Fruit fly (Drosophila melanogaster) whole organism, pupa: ENCODE results near the gene CG14115.

ENCODE experiments used
- CG10348 ChIP-seq: fragments of 200-800 bp; sonication (Bioruptor generic); IDR thresholded peaks from 2 replicates; pipeline ENCODE4 v1.3.6; 2022; ENCODE audit warnings: missing biosample characterization, missing genetic modification characterization
- CG15710 ChIP-seq: fragments of 200-800 bp; sonication (Bioruptor generic); optimal IDR thresholded peaks from 2 replicates; lab custom pipeline; 2018; ENCODE audit warnings: missing biosample characterization, mild to moderate bottlenecking, missing genetic modification characterization, moderate library complexity
- CG17806 ChIP-seq: fragments of 200-800 bp; sonication (Bioruptor generic); optimal IDR thresholded peaks from 2 replicates; lab custom pipeline; 2018; ENCODE audit warnings: missing biosample characterization, mild to moderate bottlenecking, missing genetic modification characterization, moderate library complexity
- CG4496 ChIP-seq: fragments of 200-800 bp; sonication (Bioruptor generic); IDR thresholded peaks from 3 replicates; pipeline ENCODE4 v1.3.6; 2022; ENCODE audit warnings: missing biosample characterization, missing genetic modification characterization
- CG8159 ChIP-seq: fragments of 200-800 bp; sonication (Bioruptor generic); optimal IDR thresholded peaks from 3 replicates; lab custom pipeline; 2018; ENCODE audit warnings: missing biosample characterization, mild to moderate bottlenecking, missing genetic modification characterization, moderate library complexity
- CG8301 ChIP-seq: fragments of 200-800 bp; sonication (Bioruptor generic); optimal IDR thresholded peaks from 2 replicates; lab custom pipeline; 2018; ENCODE audit warnings: missing biosample characterization, mild to moderate bottlenecking, missing genetic modification characterization
- CG9948 ChIP-seq: fragments of 200-800 bp; sonication (Bioruptor generic); optimal IDR thresholded peaks from 2 replicates; lab custom pipeline; 2018; ENCODE audit warnings: missing biosample characterization, mild to moderate bottlenecking, missing genetic modification characterization, moderate library complexity
- EcR ChIP-seq: fragments of 200-800 bp; sonication (Bioruptor generic); optimal IDR thresholded peaks from 3 replicates; lab custom pipeline; 2019; ENCODE audit warnings: missing biosample characterization, missing genetic modification characterization, mild to moderate bottlenecking, moderate library complexity, missing genetic modification reagents
- Pif1A ChIP-seq: fragments of 200-800 bp; sonication (Bioruptor generic); optimal IDR thresholded peaks from 3 replicates; lab custom pipeline; 2016; ENCODE audit warnings: missing biosample characterization, missing genetic modification characterization
- Pif1B ChIP-seq: fragments of 200-800 bp; sonication (Bioruptor generic); optimal IDR thresholded peaks from 3 replicates; lab custom pipeline; 2016; ENCODE audit warnings: missing biosample characterization, missing genetic modification characterization
- Snoo ChIP-seq: fragments of 200-800 bp; sonication (Bioruptor generic); optimal IDR thresholded peaks from 3 replicates; lab custom pipeline; 2017; ENCODE audit warnings: missing biosample characterization, mild to moderate bottlenecking, missing genetic modification characterization, inconsistent platforms
- fd96Ca ChIP-seq: fragments of 200-800 bp; sonication (Bioruptor generic); IDR thresholded peaks from 3 replicates; pipeline ENCODE4 v1.3.6; 2022; ENCODE audit warnings: missing biosample characterization, missing genetic modification characterization
- gl ChIP-seq: fragments of 200-800 bp; sonication (Bioruptor generic); optimal IDR thresholded peaks from 2 replicates; lab custom pipeline; 2018; ENCODE audit warnings: missing biosample characterization, mild to moderate bottlenecking, missing genetic modification characterization

- TF ChIP-seq Pif1B (GFP tag; lab: Kevin White, UChicago) (no peak), CG15710 (tag; lab: Kevin White, UChicago) (no peak), Pif1A (GFP tag; lab: Kevin White, UChicago) (no peak), CG8159 (no peak), Snoo (tag; lab: Kevin White, UChicago) (no peak), CG4496 (GFP tag; lab: Robert Waterston, UW) (no peak), EcR (GFP tag; lab: Kevin White, UChicago) (no peak), CG8301 (tag; lab: Kevin White, UChicago) (no peak), fd96Ca (GFP tag; lab: Robert Waterston, UW) (no peak), CG9948 (tag; lab: Kevin White, UChicago) (no peak), CG17806 (tag; lab: Kevin White, UChicago) (no peak), CG10348 (GFP tag; lab: Robert Waterston, UW) (no peak), gl (tag; lab: Kevin White, UChicago) (no peak)
Observed at dm6 chr3L:13081284-13081937, 20.2 kb upstream of the CG14115 start.
